Worm (Caenorhabditis elegans): ENCODE data around the gene F36G9.3.

F36G9.3 gene

ce11 chrV:16007505-16007904 is 50.3 kb downstream of the F36G9.3 start, which contains the start of gene str-231:
Gene str-231 (minus strand): TSS chrV:16007605.
- TF ChIP-seq fkh-6 (tag; optimal IDR thresholded peaks at IDR 0.05), result no peak
- no peak for TF ChIP-seq ztf-16 (tag; optimal IDR thresholded peaks at IDR 0.05)
- no peak for TF ChIP-seq ceh-22 (tag; optimal IDR thresholded peaks at IDR 0.05)
- TF ChIP-seq sox-4 (tag; optimal IDR thresholded peaks at IDR 0.05), result no peak
- TF ChIP-seq T23F11.4 (GFP tag; optimal IDR thresholded peaks at IDR 0.05), result no peak
- no peak for TF ChIP-seq hlh-8 (tag; optimal IDR thresholded peaks at IDR 0.05)
- TF ChIP-seq ceh-30 (tag; optimal IDR thresholded peaks at IDR 0.05), result no peak
- TF ChIP-seq ceh-34 (tag; optimal IDR thresholded peaks at IDR 0.05), result no peak
- TF ChIP-seq ceh-6 (GFP tag; optimal IDR thresholded peaks at IDR 0.05), result no peak
- no peak for TF ChIP-seq fkh-10 (GFP tag; optimal IDR thresholded peaks at IDR 0.05)
- TF ChIP-seq ceh-45 (GFP tag; IDR thresholded peaks at IDR 0.05), result no peak
- TF ChIP-seq ama-1 (optimal IDR thresholded peaks at IDR 0.05), result no peak
- TF ChIP-seq K02D7.2 (tag; optimal IDR thresholded peaks at IDR 0.05), result no peak
- no peak for TF ChIP-seq eyg-1 (tag; optimal IDR thresholded peaks at IDR 0.05)
- no peak for TF ChIP-seq gmeb-2 (tag; optimal IDR thresholded peaks at IDR 0.05)
- TF ChIP-seq ceh-9 (tag; optimal IDR thresholded peaks at IDR 0.05), result no peak
- TF ChIP-seq dve-1 (tag; optimal IDR thresholded peaks at IDR 0.05), result no peak
